Worm (Caenorhabditis elegans) whole organism, young adult: ENCODE data around the gene Y41C4A.6.

Experiments
- B0336.3 ChIP-seq: fragments of 200-800 bp; sonication (Bioruptor generic); IDR thresholded peaks from 2 replicates; pipeline ENCODE4 v1.3.6; 2022; ENCODE audit warnings: missing genetic modification characterization, missing compliant biosample characterization
- C17E4.6 ChIP-seq: fragments of 200-800 bp; sonication (Bioruptor generic); IDR thresholded peaks from 2 replicates; pipeline ENCODE4 v1.3.6; 2022; ENCODE audit warnings: missing genetic modification reagents, missing genetic modification characterization, missing compliant biosample characterization
- F23B12.7 ChIP-seq: sonication (generic microtip); optimal IDR thresholded peaks from 2 replicates; lab custom pipeline; 2017; ENCODE audit warnings: missing genetic modification characterization, mild to moderate bottlenecking, missing compliant biosample characterization, antibody characterized with exemption, moderate library complexity; ENCODE audit not compliant: insufficient read depth
- F37B4.10 ChIP-seq: fragments of 200-800 bp; sonication (Bioruptor generic); IDR thresholded peaks from 2 replicates; pipeline ENCODE4 v1.3.6; 2022; ENCODE audit warnings: missing genetic modification characterization, missing compliant biosample characterization
- F52B5.7 ChIP-seq: sonication (generic microtip); optimal IDR thresholded peaks from 2 replicates; lab custom pipeline; 2016; ENCODE audit warnings: mild to moderate bottlenecking, missing genetic modification characterization, missing compliant biosample characterization
- F57C9.4 ChIP-seq: sonication (generic microtip); optimal IDR thresholded peaks from 2 replicates; lab custom pipeline; 2017; ENCODE audit warnings: mild to moderate bottlenecking, missing genetic modification characterization, missing compliant biosample characterization
- K11D2.4 ChIP-seq: fragments of 200-800 bp; sonication (Bioruptor generic); IDR thresholded peaks from 2 replicates; pipeline ENCODE4 v1.3.6; 2022; ENCODE audit warnings: missing genetic modification reagents, missing genetic modification characterization, missing compliant biosample characterization
- Y67H2A.10 ChIP-seq: fragments of 200-800 bp; sonication (Bioruptor generic); conservative IDR thresholded peaks from 2 replicates; pipeline ENCODE4 v1.3.6; 2022; ENCODE audit warnings: missing genetic modification reagents, missing genetic modification characterization, missing compliant biosample characterization
- ZK185.1 ChIP-seq: sonication (generic microtip); optimal IDR thresholded peaks from 2 replicates; lab custom pipeline; 2016; ENCODE audit warnings: mild to moderate bottlenecking, missing genetic modification characterization, missing compliant biosample characterization; ENCODE audit not compliant: poor library complexity, severe bottlenecking
- akir-1 ChIP-seq: fragments of 200-800 bp; sonication (Bioruptor generic); optimal IDR thresholded peaks from 2 replicates; lab custom pipeline; 2018; ENCODE audit warnings: mild to moderate bottlenecking, missing genetic modification characterization, moderate library complexity, missing compliant biosample characterization
- athp-1 ChIP-seq: sonication (generic microtip); optimal IDR thresholded peaks from 2 replicates; lab custom pipeline; 2017; ENCODE audit warnings: mild to moderate bottlenecking, missing genetic modification characterization, missing compliant biosample characterization
- attf-3 ChIP-seq: fragments of 200-800 bp; sonication (Bioruptor generic); conservative IDR thresholded peaks from 2 replicates; pipeline ENCODE4 v1.3.6; 2022; ENCODE audit warnings: missing genetic modification reagents, missing genetic modification characterization, missing compliant biosample characterization
- attf-5 ChIP-seq: fragments of 200-800 bp; sonication (Bioruptor generic); optimal IDR thresholded peaks from 2 replicates; lab custom pipeline; 2018; ENCODE audit warnings: mild to moderate bottlenecking, missing genetic modification characterization, missing compliant biosample characterization
- attf-6 ChIP-seq: fragments of 200-800 bp; sonication (Bioruptor generic); IDR thresholded peaks from 2 replicates; pipeline ENCODE4 v1.3.6; 2022; ENCODE audit warnings: missing genetic modification reagents, missing genetic modification characterization, missing compliant biosample characterization
- bed-1 ChIP-seq: fragments of 200-800 bp; sonication (Bioruptor generic); IDR thresholded peaks from 2 replicates; pipeline ENCODE4 v1.3.6; 2022; ENCODE audit warnings: missing genetic modification reagents, missing genetic modification characterization, missing compliant biosample characterization
- bed-2 ChIP-seq: fragments of 200-800 bp; sonication (Bioruptor generic); IDR thresholded peaks from 2 replicates; pipeline ENCODE4 v1.3.6; 2022; ENCODE audit warnings: missing genetic modification reagents, missing genetic modification characterization, missing compliant biosample characterization
- ccch-3 ChIP-seq: fragments of 200-800 bp; sonication (Bioruptor generic); optimal IDR thresholded peaks from 2 replicates; lab custom pipeline; 2018; ENCODE audit warnings: mild to moderate bottlenecking, missing genetic modification characterization, missing compliant biosample characterization
- cebp-1 ChIP-seq, 2 experiments: fragments of 200-800 bp in 1 of 2; sonication (Bioruptor generic) in 1 of 2; sonication (generic microtip) in 1 of 2; IDR thresholded peaks in 1 of 2; optimal IDR thresholded peaks in 1 of 2; 2 replicates each; pipeline versions ENCODE4 v1.3.6 to Lab custom; 2017 to 2022; ENCODE audit warnings: missing compliant biosample characterization in 2 of 2, missing genetic modification characterization in 2 of 2, mild to moderate bottlenecking in 1 of 2, missing genetic modification reagents in 1 of 2, moderate library complexity in 1 of 2
- cebp-2 ChIP-seq: fragments of 200-800 bp; sonication (Bioruptor generic); IDR thresholded peaks from 2 replicates; pipeline ENCODE4 v1.3.6; 2022; ENCODE audit warnings: missing genetic modification characterization, missing compliant biosample characterization
- ceh-27 ChIP-seq: fragments of 200-800 bp; sonication (Bioruptor generic); optimal IDR thresholded peaks from 2 replicates; lab custom pipeline; 2018; ENCODE audit warnings: mild to moderate bottlenecking, missing genetic modification characterization, moderate library complexity, missing compliant biosample characterization
- ceh-91 ChIP-seq: fragments of 200-800 bp; sonication (Bioruptor generic); IDR thresholded peaks from 2 replicates; pipeline ENCODE4 v1.3.6; 2022; ENCODE audit warnings: missing genetic modification reagents, missing genetic modification characterization, missing compliant biosample characterization
- die-1 ChIP-seq: sonication (generic microtip); optimal IDR thresholded peaks from 2 replicates; lab custom pipeline; 2016; ENCODE audit warnings: missing genotype, mild to moderate bottlenecking, missing genetic modification characterization, missing compliant biosample characterization
- dpff-1 ChIP-seq: sonication (generic microtip); optimal IDR thresholded peaks from 2 replicates; lab custom pipeline; 2017; ENCODE audit warnings: mild to moderate bottlenecking, missing genetic modification characterization, missing compliant biosample characterization
- egl-44 ChIP-seq: fragments of 200-800 bp; sonication (Bioruptor generic); IDR thresholded peaks from 2 replicates; pipeline ENCODE4 v1.3.6; 2022; ENCODE audit warnings: missing genetic modification reagents, missing genetic modification characterization, missing compliant biosample characterization
- ekl-4 ChIP-seq: fragments of 200-800 bp; sonication (Bioruptor generic); IDR thresholded peaks from 2 replicates; pipeline ENCODE4 v1.3.6; 2022; ENCODE audit warnings: missing genetic modification reagents, missing genetic modification characterization, missing compliant biosample characterization
- ets-4 ChIP-seq: fragments of 200-800 bp; sonication (Bioruptor generic); optimal IDR thresholded peaks from 2 replicates; lab custom pipeline; 2018; ENCODE audit warnings: mild to moderate bottlenecking, missing genetic modification characterization, missing compliant biosample characterization
- gei-17 ChIP-seq: fragments of 200-800 bp; sonication (Bioruptor generic); optimal IDR thresholded peaks from 2 replicates; lab custom pipeline; 2018; ENCODE audit warnings: mild to moderate bottlenecking, missing genetic modification characterization, missing compliant biosample characterization
- hmg-20 ChIP-seq: fragments of 200-800 bp; sonication (Bioruptor generic); IDR thresholded peaks from 2 replicates; pipeline ENCODE4 v1.3.6; 2022; ENCODE audit warnings: missing genetic modification reagents, missing genetic modification characterization, missing compliant biosample characterization
- hrde-1 ChIP-seq: sonication (generic microtip); optimal IDR thresholded peaks from 2 replicates; lab custom pipeline; 2016; ENCODE audit warnings: missing genetic modification characterization, mild to moderate bottlenecking, missing compliant biosample characterization, moderate library complexity, missing genotype, missing genetic modification reagents, borderline replicate concordance
- hsf-1 ChIP-seq: fragments of 200-800 bp; sonication (Bioruptor generic); IDR thresholded peaks from 2 replicates; pipeline ENCODE4 v1.3.6; 2022; ENCODE audit warnings: missing genetic modification reagents, missing genetic modification characterization, missing compliant biosample characterization
- lin-35 ChIP-seq, 3 experiments: fragments of 150-350 bp in 2 of 3; sonication (generic microtip) in 1 of 3; optimal IDR thresholded peaks; 2 replicates each; lab custom pipeline; 2014 to 2018; ENCODE audit warnings: missing biosample characterization in 3 of 3, missing genetic modification characterization in 3 of 3, missing genetic modification reagents in 3 of 3
- mel-28 ChIP-seq: sonication (generic microtip); optimal IDR thresholded peaks from 2 replicates; lab custom pipeline; 2016; ENCODE audit warnings: borderline replicate concordance, mild to moderate bottlenecking, missing genetic modification characterization, missing compliant biosample characterization
- mxl-1 ChIP-seq: sonication (generic microtip); optimal IDR thresholded peaks from 2 replicates; lab custom pipeline; 2016; ENCODE audit warnings: missing genetic modification characterization, missing compliant biosample characterization
- nfya-2 ChIP-seq: fragments of 200-800 bp; sonication (Bioruptor generic); IDR thresholded peaks from 2 replicates; pipeline ENCODE4 v1.3.6; 2022; ENCODE audit warnings: missing genetic modification reagents, missing genetic modification characterization, missing compliant biosample characterization
- nfyb-1 ChIP-seq: fragments of 200-800 bp; sonication (Bioruptor generic); IDR thresholded peaks from 2 replicates; pipeline ENCODE4 v1.3.6; 2022; ENCODE audit warnings: missing genetic modification reagents, missing genetic modification characterization, missing compliant biosample characterization
- nhr-179 ChIP-seq: sonication (generic microtip); optimal IDR thresholded peaks from 2 replicates; lab custom pipeline; 2016; ENCODE audit warnings: mild to moderate bottlenecking, missing genetic modification characterization, missing compliant biosample characterization
- nhr-27 ChIP-seq: fragments of 200-800 bp; sonication (Bioruptor generic); optimal IDR thresholded peaks from 2 replicates; lab custom pipeline; 2018; ENCODE audit warnings: mild to moderate bottlenecking, missing genetic modification characterization, moderate library complexity, missing compliant biosample characterization
- pbrm-1 ChIP-seq: fragments of 200-800 bp; sonication (Bioruptor generic); IDR thresholded peaks from 2 replicates; pipeline ENCODE4 v1.3.6; 2022; ENCODE audit warnings: missing genetic modification reagents, missing genetic modification characterization, missing compliant biosample characterization
- rcor-1 ChIP-seq: fragments of 200-800 bp; sonication (Bioruptor generic); IDR thresholded peaks from 2 replicates; pipeline ENCODE4 v1.3.6; 2022; ENCODE audit warnings: missing genetic modification reagents, missing genetic modification characterization, missing compliant biosample characterization
- sdz-38 ChIP-seq: sonication (generic microtip); optimal IDR thresholded peaks from 2 replicates; lab custom pipeline; 2016; ENCODE audit warnings: missing genotype, missing genetic modification characterization, missing compliant biosample characterization
- snpc-1.1 ChIP-seq: sonication (generic microtip); optimal IDR thresholded peaks from 2 replicates; lab custom pipeline; 2017; ENCODE audit warnings: missing genetic modification characterization, mild to moderate bottlenecking, missing compliant biosample characterization, antibody characterized with exemption, moderate library complexity, missing genotype, missing genetic modification reagents; ENCODE audit not compliant: insufficient read depth
- snpc-3.4 ChIP-seq: sonication (generic microtip); optimal IDR thresholded peaks from 2 replicates; lab custom pipeline; 2017; ENCODE audit warnings: missing genetic modification characterization, mild to moderate bottlenecking, missing compliant biosample characterization, antibody characterized with exemption, moderate library complexity, missing genotype, missing genetic modification reagents
- tbp1 ChIP-seq: fragments of 200-800 bp; sonication (Bioruptor generic); optimal IDR thresholded peaks from 2 replicates; lab custom pipeline; 2018; ENCODE audit warnings: mild to moderate bottlenecking, missing genetic modification characterization, missing compliant biosample characterization
- zim-3 ChIP-seq: sonication (generic microtip); optimal IDR thresholded peaks from 2 replicates; lab custom pipeline; 2017; ENCODE audit warnings: mild to moderate bottlenecking, missing genetic modification characterization, moderate library complexity, missing compliant biosample characterization
- ztf-26 ChIP-seq: sonication (generic microtip); optimal IDR thresholded peaks from 2 replicates; lab custom pipeline; 2017; ENCODE audit warnings: missing genetic modification characterization, missing compliant biosample characterization
- ztf-6 ChIP-seq: fragments of 200-800 bp; sonication (Bioruptor generic); IDR thresholded peaks from 2 replicates; pipeline ENCODE4 v1.3.6; 2022; ENCODE audit warnings: missing genetic modification reagents, missing genetic modification characterization, missing compliant biosample characterization

The Y41C4A.6 gene

DNA sequence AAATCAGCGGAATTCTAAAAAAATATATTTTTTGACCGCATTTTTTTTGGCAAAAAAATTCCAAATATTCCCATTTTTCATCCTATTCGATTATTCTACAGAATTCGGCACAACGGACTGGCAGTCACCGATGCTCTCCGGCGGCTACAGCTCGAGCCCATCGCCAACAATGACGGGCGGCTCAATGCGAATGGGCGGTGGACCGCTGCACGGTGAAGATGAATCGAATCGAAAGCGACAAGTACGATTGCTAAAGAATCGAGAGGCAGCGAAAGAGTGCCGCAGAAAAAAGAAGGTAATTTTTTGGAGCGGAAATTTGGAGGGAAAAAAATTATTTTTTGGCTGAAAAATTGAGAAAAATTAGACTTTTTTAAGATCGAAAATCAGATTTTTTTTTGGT lies 4.0 kb upstream of the Y41C4A.6 start (continued):
- no peak for TF ChIP-seq hmg-20
- no peak for TF ChIP-seq mel-28 (tag; lab: Kevin White, UChicago)
- no peak for TF ChIP-seq tbp1 (GFP tag; lab: Kevin White, UChicago)
- no peak for TF ChIP-seq sdz-38 (tag; lab: Kevin White, UChicago)
- no peak for TF ChIP-seq mxl-1 (tag; lab: Kevin White, UChicago)
- TF ChIP-seq ccch-3 (GFP tag; lab: Kevin White, UChicago): no peak
- no peak for TF ChIP-seq attf-3 (GFP tag; lab: Robert Waterston, UW)
- no peak for TF ChIP-seq hrde-1 (tag; lab: Kevin White, UChicago)
- TF ChIP-seq cebp-2 (GFP tag; lab: Robert Waterston, UW): no peak
- no peak for TF ChIP-seq ets-4 (GFP tag; lab: Kevin White, UChicago)
- TF ChIP-seq snpc-3.4 (tag; lab: Kevin White, UChicago): no peak
- no peak for TF ChIP-seq F37B4.10
- no peak for TF ChIP-seq snpc-1.1 (tag; lab: Kevin White, UChicago)
- TF ChIP-seq K11D2.4: no peak
- no peak for TF ChIP-seq attf-5
- no peak for TF ChIP-seq nhr-179
- no peak for TF ChIP-seq ztf-6
- TF ChIP-seq attf-6 (GFP tag; lab: Robert Waterston, UW): no peak

DNA sequence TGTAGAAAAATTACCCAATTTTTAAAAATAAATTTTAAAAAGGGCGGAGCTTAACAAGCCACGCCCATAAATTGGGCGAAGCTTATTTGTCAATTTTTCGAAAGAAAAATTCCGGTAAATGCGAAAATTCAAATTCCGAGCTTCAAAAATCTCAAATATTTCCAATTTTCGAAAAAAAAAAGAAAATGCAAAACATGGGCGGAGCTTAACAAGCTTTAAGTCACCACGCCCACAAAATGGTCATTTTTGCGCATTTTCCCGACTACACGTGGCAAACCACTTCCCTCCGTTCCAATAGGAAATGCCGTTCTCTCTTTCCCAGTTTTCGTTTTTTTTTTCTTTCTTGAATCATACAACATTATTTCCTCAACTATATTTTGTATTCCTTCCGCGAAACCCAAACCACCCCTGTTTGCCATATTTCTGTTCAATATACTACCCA lies 1.8 kb upstream of the Y41C4A.6 start:
- TF ChIP-seq hsf-1 (GFP tag; lab: Robert Waterston, UW) (0 out of 2 replicates have a peak, but pooled peaks have one; percentile 19), snpc-3.4 (tag; lab: Kevin White, UChicago) (no peak), ZK185.1 (tag; lab: Kevin White, UChicago) (peak; percentile 65), dpff-1 (peak; percentile 80), die-1 (tag; lab: Kevin White, UChicago) (no peak), hmg-20 (0 out of 2 replicates have a peak, but pooled peaks have one; percentile 21), nfyb-1 (GFP tag; lab: Robert Waterston, UW) (peak; percentile 76), lin-35 (GFP tag; optimal IDR thresholded peaks at IDR 0.05; lab: Kevin White, UChicago) (peak in 1 of 3 experiments; percentile 44), nfya-2 (0 out of 2 replicates have a peak, but pooled peaks have one; percentile 72), nhr-27 (tag; lab: Kevin White, UChicago) (no peak), bed-2 (no peak), gei-17 (peak; percentile 60), F52B5.7 (peak; percentile 56), athp-1 (tag; lab: Kevin White, UChicago) (no peak), ztf-26 (tag; lab: Kevin White, UChicago) (peak; percentile 52), ekl-4 (GFP tag; lab: Robert Waterston, UW) (no peak), ceh-27 (GFP tag; lab: Kevin White, UChicago) (no peak), F57C9.4 (tag; lab: Kevin White, UChicago) (peak; percentile 16), zim-3 (peak; percentile 51), Y67H2A.10 (no peak), ceh-91 (GFP tag; lab: Robert Waterston, UW) (no peak), cebp-1 (GFP tag; IDR thresholded peaks at IDR 0.05; lab: Robert Waterston, UW) (no peak), cebp-1 (tag; optimal IDR thresholded peaks at IDR 0.05; lab: Kevin White, UChicago) (peak; percentile 23), egl-44 (no peak), mel-28 (tag; lab: Kevin White, UChicago) (peak; percentile 27), bed-1 (GFP tag; lab: Robert Waterston, UW) (no peak), snpc-1.1 (tag; lab: Kevin White, UChicago) (no peak), B0336.3 (GFP tag; lab: Robert Waterston, UW) (peak; percentile 65; the same call in 1 of the 2 replicates), C17E4.6 (no peak), F23B12.7 (tag; lab: Kevin White, UChicago) (no peak), akir-1 (no peak), pbrm-1 (GFP tag; lab: Robert Waterston, UW) (peak; percentile 46; the same call in 1 of the 2 replicates), K11D2.4 (peak; percentile 45; the same call in 1 of the 2 replicates), rcor-1 (GFP tag; lab: Robert Waterston, UW) (no peak), tbp1 (GFP tag; lab: Kevin White, UChicago) (no peak)
